Fruit fly (Drosophila melanogaster) whole organism, embryonic: Measurements from ENCODE around the gene fru.
A peak's percentile ranks its signal among the peaks of the same experiment; 100 is the strongest.

ENCODE experiments used
- B-H2 ChIP-seq: fragments of 200-800 bp; sonication (Bioruptor generic); optimal IDR thresholded peaks from 2 replicates; lab custom pipeline; 2018; ENCODE audit warnings: missing biosample characterization, mild to moderate bottlenecking, missing genetic modification characterization
- BEAF-32 ChIP-seq: fragments of 200-800 bp; sonication (Bioruptor generic); optimal IDR thresholded peaks from 3 replicates; lab custom pipeline; 2017; ENCODE audit warnings: missing biosample characterization, missing genetic modification characterization, mild to moderate bottlenecking, moderate library complexity, missing genetic modification reagents
- Blimp-1 ChIP-seq: fragments of 200-800 bp; sonication (Bioruptor generic); optimal IDR thresholded peaks from 3 replicates; lab custom pipeline; 2018; ENCODE audit warnings: missing biosample characterization, missing genetic modification characterization, mild to moderate bottlenecking, moderate library complexity, missing genetic modification reagents
- CG10209 ChIP-seq: fragments of 200-800 bp; sonication (Bioruptor generic); optimal IDR thresholded peaks from 3 replicates; lab custom pipeline; 2017; ENCODE audit warnings: missing biosample characterization, mild to moderate bottlenecking, missing genetic modification characterization, missing genetic modification reagents
- CG10321 ChIP-seq: fragments of 200-800 bp; sonication (Bioruptor generic); IDR thresholded peaks from 2 replicates; pipeline ENCODE4 v1.3.6; 2022; ENCODE audit warnings: missing biosample characterization, missing genetic modification characterization
- CG11456 ChIP-seq: fragments of 200-800 bp; sonication (Bioruptor generic); IDR thresholded peaks from 3 replicates; pipeline ENCODE4 v1.3.6; 2022; ENCODE audit warnings: missing biosample characterization, missing genetic modification characterization
- CG11695 ChIP-seq: fragments of 200-800 bp; sonication (Bioruptor generic); IDR thresholded peaks from 3 replicates; pipeline ENCODE4 v1.3.6; 2022; ENCODE audit warnings: missing biosample characterization, missing genetic modification characterization
- CG13296 ChIP-seq: fragments of 200-800 bp; sonication (Bioruptor generic); optimal IDR thresholded peaks from 3 replicates; lab custom pipeline; 2018; ENCODE audit warnings: missing biosample characterization, mild to moderate bottlenecking, missing genetic modification characterization
- CG13424 ChIP-seq: fragments of 200-800 bp; sonication (Bioruptor generic); optimal IDR thresholded peaks from 2 replicates; lab custom pipeline; 2019; ENCODE audit warnings: missing biosample characterization, mild to moderate bottlenecking, missing genetic modification characterization, moderate library complexity
- CG15601 ChIP-seq: fragments of 200-800 bp; sonication (Bioruptor generic); optimal IDR thresholded peaks from 3 replicates; lab custom pipeline; 2019; ENCODE audit warnings: missing biosample characterization, mild to moderate bottlenecking, missing genetic modification characterization, moderate library complexity
- CG1603 ChIP-seq: fragments of 200-800 bp; sonication (Bioruptor generic); optimal IDR thresholded peaks from 2 replicates; lab custom pipeline; 2019; ENCODE audit warnings: missing biosample characterization, mild to moderate bottlenecking, missing genetic modification characterization, moderate library complexity
- CG17802 ChIP-seq: fragments of 200-800 bp; sonication (Bioruptor generic); optimal IDR thresholded peaks from 2 replicates; lab custom pipeline; 2018; ENCODE audit warnings: missing biosample characterization, mild to moderate bottlenecking, missing genetic modification characterization, moderate library complexity
- CG3163 ChIP-seq: fragments of 200-800 bp; sonication (Bioruptor generic); optimal IDR thresholded peaks from 3 replicates; lab custom pipeline; 2016; ENCODE audit warnings: missing biosample characterization, missing genetic modification characterization
- CG3847 ChIP-seq: fragments of 200-800 bp; sonication (Bioruptor generic); IDR thresholded peaks from 2 replicates; pipeline ENCODE4 v1.3.6; 2022; ENCODE audit warnings: missing biosample characterization, missing genetic modification characterization
- CG3995 ChIP-seq: fragments of 200-800 bp; sonication (Bioruptor generic); optimal IDR thresholded peaks from 3 replicates; lab custom pipeline; 2016; ENCODE audit warnings: missing biosample characterization, missing genetic modification characterization
- CG4360 ChIP-seq: fragments of 200-800 bp; sonication (Bioruptor generic); IDR thresholded peaks from 2 replicates; pipeline ENCODE4 v1.3.6; 2022; ENCODE audit warnings: missing biosample characterization, missing genetic modification characterization
- CG4424 ChIP-seq: fragments of 200-800 bp; sonication (Bioruptor generic); optimal IDR thresholded peaks from 3 replicates; lab custom pipeline; 2016; ENCODE audit warnings: missing biosample characterization, missing genetic modification characterization
- CG7357 ChIP-seq: fragments of 200-800 bp; sonication (Bioruptor generic); IDR thresholded peaks from 3 replicates; pipeline ENCODE4 v1.3.6; 2022; ENCODE audit warnings: missing biosample characterization, missing genetic modification characterization
- CG8281 ChIP-seq: fragments of 200-800 bp; sonication (Bioruptor generic); optimal IDR thresholded peaks from 2 replicates; lab custom pipeline; 2018; ENCODE audit warnings: missing biosample characterization, mild to moderate bottlenecking, missing genetic modification characterization, moderate library complexity
- CG9876 ChIP-seq: fragments of 200-800 bp; sonication (Bioruptor generic); optimal IDR thresholded peaks from 2 replicates; lab custom pipeline; 2016; ENCODE audit warnings: missing biosample characterization, missing genetic modification characterization
- Camta ChIP-seq: fragments of 200-800 bp; sonication (Bioruptor generic); optimal IDR thresholded peaks from 2 replicates; lab custom pipeline; 2016; ENCODE audit warnings: missing biosample characterization, missing genetic modification characterization
- CrebB ChIP-seq: fragments of 200-800 bp; sonication (Bioruptor generic); optimal IDR thresholded peaks from 3 replicates; lab custom pipeline; 2018; ENCODE audit warnings: missing biosample characterization, mild to moderate bottlenecking, missing genetic modification characterization
- Deaf1 ChIP-seq: fragments of 200-800 bp; optimal IDR thresholded peaks from 3 replicates; lab custom pipeline; 2019; ENCODE audit warnings: missing biosample characterization, mild to moderate bottlenecking, missing genetic modification characterization, moderate library complexity
- Dek ChIP-seq: fragments of 200-800 bp; sonication (Bioruptor generic); optimal IDR thresholded peaks from 3 replicates; lab custom pipeline; 2019; ENCODE audit warnings: missing biosample characterization, mild to moderate bottlenecking, missing genetic modification characterization, moderate library complexity
- Dp ChIP-seq: fragments of 200-800 bp; sonication (Bioruptor generic); optimal IDR thresholded peaks from 2 replicates; lab custom pipeline; 2018; ENCODE audit warnings: missing biosample characterization, mild to moderate bottlenecking, missing genetic modification characterization, moderate library complexity
- HLHmδ ChIP-seq: fragments of 200-800 bp; sonication (Bioruptor generic); optimal IDR thresholded peaks from 2 replicates; lab custom pipeline; 2018; ENCODE audit warnings: missing biosample characterization, mild to moderate bottlenecking, missing genetic modification characterization, moderate library complexity
- Lhr ChIP-seq: fragments of 200-800 bp; sonication (Bioruptor generic); optimal IDR thresholded peaks from 3 replicates; lab custom pipeline; 2017; ENCODE audit warnings: mild to moderate bottlenecking, missing biosample characterization, missing genetic modification reagents, missing genetic modification characterization
- Myb ChIP-seq: fragments of 200-800 bp; sonication (Bioruptor generic); optimal IDR thresholded peaks from 2 replicates; lab custom pipeline; 2016; ENCODE audit warnings: missing biosample characterization, missing genetic modification characterization
- Nf-YA ChIP-seq: fragments of 200-800 bp; sonication (Bioruptor generic); IDR thresholded peaks from 2 replicates; pipeline ENCODE4 v1.3.6; 2022; ENCODE audit warnings: missing biosample characterization, missing genetic modification characterization
- Sox102F ChIP-seq: fragments of 200-800 bp; sonication (Bioruptor generic); optimal IDR thresholded peaks from 2 replicates; lab custom pipeline; 2018; ENCODE audit warnings: missing biosample characterization, mild to moderate bottlenecking, missing genetic modification characterization, moderate library complexity
- Spps ChIP-seq: fragments of 200-800 bp; sonication (Bioruptor generic); optimal IDR thresholded peaks from 2 replicates; lab custom pipeline; 2018; ENCODE audit warnings: missing biosample characterization, mild to moderate bottlenecking, missing genetic modification characterization
- YL-1 ChIP-seq: fragments of 200-800 bp; sonication (Bioruptor generic); optimal IDR thresholded peaks from 3 replicates; lab custom pipeline; 2017; ENCODE audit warnings: missing biosample characterization, mild to moderate bottlenecking, missing genetic modification characterization
- bowl ChIP-seq: fragments of 200-800 bp; sonication (Bioruptor generic); IDR thresholded peaks from 2 replicates; pipeline ENCODE4 v1.3.6; 2022; ENCODE audit warnings: missing biosample characterization, missing genetic modification characterization
- en ChIP-seq: fragments of 200-800 bp; sonication (Bioruptor generic); optimal IDR thresholded peaks from 2 replicates; lab custom pipeline; 2016; ENCODE audit warnings: missing biosample characterization, missing genetic modification characterization
- fru ChIP-seq: fragments of >200 bp; optimal IDR thresholded peaks from 2 replicates; lab custom pipeline; 2017
- ftz-f1 ChIP-seq: fragments of 200-800 bp; sonication (Bioruptor generic); optimal IDR thresholded peaks from 2 replicates; lab custom pipeline; 2016; ENCODE audit warnings: missing biosample characterization, missing genetic modification characterization
- grau ChIP-seq: fragments of 200-800 bp; optimal IDR thresholded peaks from 3 replicates; lab custom pipeline; 2019; ENCODE audit warnings: missing biosample characterization, mild to moderate bottlenecking, missing genetic modification characterization, moderate library complexity
- klu ChIP-seq: fragments of 200-800 bp; sonication (Bioruptor generic); IDR thresholded peaks from 2 replicates; pipeline ENCODE4 v1.3.6; 2022; ENCODE audit warnings: missing biosample characterization, missing genetic modification characterization
- knrl ChIP-seq: fragments of 200-800 bp; sonication (Bioruptor generic); IDR thresholded peaks from 3 replicates; pipeline ENCODE4 v1.3.6; 2022; ENCODE audit warnings: missing biosample characterization, missing genetic modification characterization; ENCODE audit not compliant: partially characterized antibody
- lola ChIP-seq, 3 experiments: fragments of >200 bp in 2 of 3; fragments of 200-800 bp in 1 of 3; sonication (Bioruptor generic) in 1 of 3; optimal IDR thresholded peaks; 2 replicates each; lab custom pipeline; 2017 to 2019; ENCODE audit warnings: missing biosample characterization in 3 of 3, missing genetic modification characterization in 3 of 3, mild to moderate bottlenecking in 1 of 3, moderate library complexity in 1 of 3
- maf-S ChIP-seq: fragments of 200-800 bp; sonication (Bioruptor generic); optimal IDR thresholded peaks from 2 replicates; lab custom pipeline; 2016; ENCODE audit warnings: missing biosample characterization, missing genetic modification characterization
- nau ChIP-seq: fragments of 200-800 bp; sonication (Bioruptor generic); optimal IDR thresholded peaks from 3 replicates; lab custom pipeline; 2017; ENCODE audit warnings: missing biosample characterization, mild to moderate bottlenecking, missing genetic modification characterization, missing genetic modification reagents
- salm ChIP-seq: fragments of 200-800 bp; sonication (Bioruptor generic); optimal IDR thresholded peaks from 2 replicates; lab custom pipeline; 2018; ENCODE audit warnings: missing biosample characterization, mild to moderate bottlenecking, missing genetic modification characterization
- sr ChIP-seq: fragments of 200-800 bp; sonication (Bioruptor generic); IDR thresholded peaks from 3 replicates; pipeline ENCODE4 v1.3.6; 2022; ENCODE audit warnings: missing biosample characterization, missing genetic modification characterization
- vnd ChIP-seq: fragments of 200-800 bp; sonication (Bioruptor generic); IDR thresholded peaks from 3 replicates; pipeline ENCODE4 v1.3.6; 2022; ENCODE audit warnings: missing biosample characterization, missing genetic modification characterization; ENCODE audit not compliant: partially characterized antibody
- wdn ChIP-seq: fragments of 200-800 bp; sonication (Bioruptor generic); IDR thresholded peaks from 2 replicates; pipeline ENCODE4 v1.3.6; 2022; ENCODE audit warnings: missing biosample characterization, missing genetic modification characterization
- wor ChIP-seq: fragments of 200-800 bp; sonication (Bioruptor generic); IDR thresholded peaks from 2 replicates; pipeline ENCODE4 v1.3.6; 2022; ENCODE audit warnings: missing biosample characterization, missing genetic modification characterization
- zf30C ChIP-seq: fragments of 200-800 bp; sonication (Bioruptor generic); optimal IDR thresholded peaks from 3 replicates; lab custom pipeline; 2018; ENCODE audit warnings: missing biosample characterization, mild to moderate bottlenecking, missing genetic modification characterization
- zfh1 ChIP-seq: fragments of 200-800 bp; sonication (Bioruptor generic); IDR thresholded peaks from 3 replicates; pipeline ENCODE4 v1.3.6; 2022; ENCODE audit warnings: missing biosample characterization, missing genetic modification characterization

Gene fru

dm6 chr3R:18583881-18584545 lies 38.6 kb upstream of the fru start (continued):
- peak; percentile 86 for TF ChIP-seq bowl (GFP tag; lab: Robert Waterston, UW)
- peak; percentile 97 for TF ChIP-seq Camta (GFP tag; lab: Kevin White, UChicago)
- peak; percentile 75 for TF ChIP-seq CG4360 (GFP tag; lab: Robert Waterston, UW)
- peak; percentile 98 for TF ChIP-seq Sox102F
- peak; percentile 89 for TF ChIP-seq CG8281 (tag; lab: Kevin White, UChicago)
- no peak for TF ChIP-seq fru (lab: Kevin White, UChicago)
- TF ChIP-seq zf30C = no peak
- peak; percentile 96 for TF ChIP-seq CG1603 (tag; lab: Kevin White, UChicago)
- TF ChIP-seq grau (tag; lab: Kevin White, UChicago) = peak; percentile 96
- TF ChIP-seq Lhr (GFP tag; lab: Kevin White, UChicago) = peak; percentile 97
- peak; percentile 95 for TF ChIP-seq CG11695 (GFP tag; lab: Robert Waterston, UW)
- TF ChIP-seq CG15601 (tag; lab: Kevin White, UChicago) = peak; percentile 98
- TF ChIP-seq YL-1 (GFP tag; lab: Kevin White, UChicago) = peak; percentile 93
- TF ChIP-seq maf-S = peak; percentile 94
- TF ChIP-seq CG3847 (GFP tag; lab: Robert Waterston, UW) = peak; percentile 95
- peak; percentile 67 for TF ChIP-seq CG3995
- TF ChIP-seq CG3163 (GFP tag; lab: Kevin White, UChicago) = peak; percentile 83
- TF ChIP-seq CG13424 (tag; lab: Kevin White, UChicago) = peak; percentile 97
- peak; percentile 90 for TF ChIP-seq Nf-YA (GFP tag; lab: Robert Waterston, UW)
- TF ChIP-seq BEAF-32 = peak; percentile 9
- TF ChIP-seq salm = peak; percentile 93
- peak; percentile 90 for TF ChIP-seq CG7357 (GFP tag; lab: Robert Waterston, UW)
- TF ChIP-seq Blimp-1 = peak; percentile 96
- peak; percentile 88 for TF ChIP-seq wor (GFP tag; lab: Robert Waterston, UW)
- TF ChIP-seq B-H2 (GFP tag; lab: Kevin White, UChicago) = peak; percentile 91
- TF ChIP-seq CG17802 (tag; lab: Kevin White, UChicago) = peak; percentile 89
- TF ChIP-seq CG13296 (GFP tag; lab: Kevin White, UChicago) = peak; percentile 95
- TF ChIP-seq CG10321 (GFP tag; lab: Robert Waterston, UW) = peak; percentile 68
- TF ChIP-seq CG4424 (GFP tag; lab: Kevin White, UChicago) = peak; percentile 97
- peak; percentile 85 for TF ChIP-seq Deaf1 (tag; lab: Kevin White, UChicago)
- TF ChIP-seq zfh1 (GFP tag; lab: Robert Waterston, UW) = peak; percentile 94
- peak; percentile 93 for TF ChIP-seq klu (GFP tag; lab: Robert Waterston, UW)
- peak; percentile 95 for TF ChIP-seq Dek
- peak; percentile 93 for TF ChIP-seq CG9876 (GFP tag; lab: Kevin White, UChicago)
- peak; percentile 94 for TF ChIP-seq CrebB
- peak; percentile 88 for TF ChIP-seq HLHmδ (GFP tag; lab: Kevin White, UChicago)
- TF ChIP-seq CG10209 (GFP tag; lab: Kevin White, UChicago) = peak; percentile 99
- TF ChIP-seq vnd (GFP tag; lab: Robert Waterston, UW) = no peak
- peak; percentile 99 for TF ChIP-seq nau (GFP tag; lab: Kevin White, UChicago)
- peak; percentile 91 for TF ChIP-seq en (GFP tag; lab: Kevin White, UChicago)
- TF ChIP-seq ftz-f1 (GFP tag; lab: Kevin White, UChicago) = peak; percentile 75
- 0 out of 3 replicates have a peak, but pooled peaks have one; percentile 43 for TF ChIP-seq knrl (GFP tag; lab: Robert Waterston, UW)
- TF ChIP-seq Myb (GFP tag; lab: Kevin White, UChicago) = peak; percentile 87
- peak; percentile 96 for TF ChIP-seq Spps (tag; lab: Kevin White, UChicago)
- TF ChIP-seq lola (GFP tag; optimal IDR thresholded peaks at IDR 0.05; lab: Kevin White, UChicago) = peak in 1 of 3 experiments; percentile 97
- peak; percentile 23 for TF ChIP-seq Dp (GFP tag; lab: Kevin White, UChicago)
- TF ChIP-seq wdn (GFP tag; lab: Robert Waterston, UW) = peak; percentile 89
- peak; percentile 96 for TF ChIP-seq CG11456 (GFP tag; lab: Robert Waterston, UW)
- peak; percentile 85 for TF ChIP-seq sr (GFP tag; lab: Robert Waterston, UW)
